5 fruit fly cellular contexts compared by ENCODE assay signal in the genomic region with DNA sequence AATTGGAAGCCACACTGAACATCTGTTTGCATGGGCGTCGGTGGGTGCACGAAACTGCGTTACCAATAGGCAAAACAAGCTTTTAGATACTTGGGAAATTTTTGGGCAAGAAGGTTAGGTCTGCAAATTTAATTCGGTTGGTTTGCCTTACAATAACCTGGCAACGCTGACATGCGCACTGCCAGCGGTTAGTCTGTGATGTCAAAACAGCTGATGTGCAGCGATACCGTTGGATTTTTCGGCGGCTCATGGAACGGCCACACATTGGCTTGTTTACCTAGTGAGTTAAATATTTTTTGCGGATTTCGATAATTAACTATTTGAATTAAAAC.
A peak's percentile ranks its signal among the peaks of the same experiment; 100 is the strongest.
TF ChIP-seq lines count a peak whose summit lies in the region.

ArgRS-m (plus strand) TSS at position 187 of the 332 bp plus-strand sequence.

TF ChIP-seq in whole organism, adult, 20 proteins besides CTCF, POLR2A, EP300 and RAD21 (continued from another document):
- TF ChIP-seq cnc (optimal IDR thresholded peaks at IDR 0.05; lab: Kevin White, UChicago) (no peak), Hr96 (GFP tag; optimal IDR thresholded peaks at IDR 0.05; lab: Kevin White, UChicago) (peak; percentile 38), toe (GFP tag; optimal IDR thresholded peaks at IDR 0.05; lab: Kevin White, UChicago) (peak; percentile 50)

TF ChIP-seq in whole organism, embryonic, 481 proteins besides CTCF, POLR2A, EP300 and RAD21 (continued from another document and continues in another):
- TF ChIP-seq MESR4 (GFP tag; optimal IDR thresholded peaks at IDR 0.05; lab: Kevin White, UChicago) = peak; percentile 11
- TF ChIP-seq CG5245 (GFP tag; optimal IDR thresholded peaks at IDR 0.05; lab: Kevin White, UChicago) = no peak
- TF ChIP-seq CG12391 (tag; optimal IDR thresholded peaks at IDR 0.05; lab: Kevin White, UChicago) = peak; percentile 53
- TF ChIP-seq Mes4 (GFP tag; optimal IDR thresholded peaks at IDR 0.05; lab: Kevin White, UChicago) = peak; percentile 29
- peak; percentile 38 for TF ChIP-seq tin (GFP tag; optimal IDR thresholded peaks at IDR 0.05; lab: Kevin White, UChicago)
- peak; percentile 51 for TF ChIP-seq CG7556 (GFP tag; optimal IDR thresholded peaks at IDR 0.05; lab: Kevin White, UChicago)
- 0 out of 2 replicates have a peak, but pooled peaks have one; percentile 26 for TF ChIP-seq ssp (GFP tag; IDR thresholded peaks at IDR 0.05; lab: Robert Waterston, UW)
- TF ChIP-seq sr (GFP tag; IDR thresholded peaks at IDR 0.05; lab: Robert Waterston, UW) = no peak
- peak; percentile 96 for TF ChIP-seq CG17186 (GFP tag; optimal IDR thresholded peaks at IDR 0.05; lab: Kevin White, UChicago)
- TF ChIP-seq repo (GFP tag; optimal IDR thresholded peaks at IDR 0.05; lab: Kevin White, UChicago) = peak; percentile 26
- TF ChIP-seq slbo (GFP tag; IDR thresholded peaks at IDR 0.05; lab: Robert Waterston, UW) = peak; percentile 83
- peak; percentile 52 for TF ChIP-seq grau (tag; optimal IDR thresholded peaks at IDR 0.05; lab: Kevin White, UChicago)
- no peak for TF ChIP-seq dmrt99B (tag; optimal IDR thresholded peaks at IDR 0.05; lab: Kevin White, UChicago)
- no peak for TF ChIP-seq CG17802 (tag; optimal IDR thresholded peaks at IDR 0.05; lab: Kevin White, UChicago)
- peak; percentile 4 for TF ChIP-seq CG13894 (tag; optimal IDR thresholded peaks at IDR 0.05; lab: Kevin White, UChicago)
- TF ChIP-seq Mad (GFP tag; optimal IDR thresholded peaks at IDR 0.05; lab: Kevin White, UChicago) = no peak
- no peak for TF ChIP-seq odd (GFP tag; optimal IDR thresholded peaks at IDR 0.05; lab: Kevin White, UChicago)
- no peak for TF ChIP-seq Mrtf (GFP tag; IDR thresholded peaks at IDR 0.05; lab: Robert Waterston, UW)
- no peak for TF ChIP-seq CG8281 (tag; optimal IDR thresholded peaks at IDR 0.05; lab: Kevin White, UChicago)
- TF ChIP-seq CG17829 (tag; optimal IDR thresholded peaks at IDR 0.05; lab: Kevin White, UChicago) = peak; percentile 45
- TF ChIP-seq fd3F (GFP tag; optimal IDR thresholded peaks at IDR 0.05; lab: Kevin White, UChicago) = peak; percentile 37
- TF ChIP-seq tup (GFP tag; optimal IDR thresholded peaks at IDR 0.05; lab: Kevin White, UChicago) = no peak
- TF ChIP-seq CG12942 (GFP tag; optimal IDR thresholded peaks at IDR 0.05; lab: Kevin White, UChicago) = peak; percentile 33
- TF ChIP-seq CG13624 (GFP tag; optimal IDR thresholded peaks at IDR 0.05; lab: Kevin White, UChicago) = peak; percentile 67
- no peak for TF ChIP-seq CG7372 (GFP tag; IDR thresholded peaks at IDR 0.05; lab: Robert Waterston, UW)
- TF ChIP-seq CG32532 (GFP tag; IDR thresholded peaks at IDR 0.05; lab: Robert Waterston, UW) = peak; percentile 56
- TF ChIP-seq wdn (GFP tag; IDR thresholded peaks at IDR 0.05; lab: Robert Waterston, UW) = no peak
- peak; percentile 44 for TF ChIP-seq H2.0 (GFP tag; IDR thresholded peaks at IDR 0.05; lab: Robert Waterston, UW)
- peak; percentile 54; the same call in 1 of the 2 replicates for TF ChIP-seq Atf6 (GFP tag; IDR thresholded peaks at IDR 0.05; lab: Robert Waterston, UW)
- peak; percentile 39 for TF ChIP-seq YL-1 (GFP tag; optimal IDR thresholded peaks at IDR 0.05; lab: Kevin White, UChicago)
- TF ChIP-seq CG3407 (GFP tag; optimal IDR thresholded peaks at IDR 0.05; lab: Kevin White, UChicago) = peak; percentile 25

TF ChIP-seq in whole organism, prepupa, 60 proteins besides CTCF, POLR2A, EP300 and RAD21 (continued from another document and continues in another):
- TF ChIP-seq CG11762 (GFP tag; optimal IDR thresholded peaks at IDR 0.05; lab: Kevin White, UChicago; ENCODE audit: insufficient read depth) (no peak), CG9139 (GFP tag; optimal IDR thresholded peaks at IDR 0.05; lab: Kevin White, UChicago) (no peak), lz (GFP tag; optimal IDR thresholded peaks at IDR 0.05; lab: Kevin White, UChicago) (peak; percentile 66), topi (GFP tag; optimal IDR thresholded peaks at IDR 0.05; lab: Kevin White, UChicago) (peak; percentile 59), CG10669 (GFP tag; optimal IDR thresholded peaks at IDR 0.05; lab: Kevin White, UChicago) (peak; percentile 15), Blimp-1 (GFP tag; optimal IDR thresholded peaks at IDR 0.05; lab: Kevin White, UChicago) (no peak), Eip93F (GFP tag; optimal IDR thresholded peaks at IDR 0.05; lab: Kevin White, UChicago) (no peak), CG8119 (GFP tag; IDR thresholded peaks at IDR 0.05; lab: Robert Waterston, UW) (peak; percentile 39; the same call in 1 of the 3 replicates), CG1621 (tag; optimal IDR thresholded peaks at IDR 0.05; lab: Kevin White, UChicago) (peak; percentile 19), CG6854 (GFP tag; optimal IDR thresholded peaks at IDR 0.05; lab: Kevin White, UChicago) (no peak), CG6276 (GFP tag; optimal IDR thresholded peaks at IDR 0.05; lab: Kevin White, UChicago) (no peak), esn (GFP tag; optimal IDR thresholded peaks at IDR 0.05; lab: Kevin White, UChicago) (peak; percentile 73), CG6808 (GFP tag; optimal IDR thresholded peaks at IDR 0.05; lab: Kevin White, UChicago) (peak; percentile 33), CG11902 (GFP tag; optimal IDR thresholded peaks at IDR 0.05; lab: Kevin White, UChicago) (peak; percentile 15), CG8632 (GFP tag; optimal IDR thresholded peaks at IDR 0.05; lab: Kevin White, UChicago) (peak; percentile 22), OdsH (GFP tag; optimal IDR thresholded peaks at IDR 0.05; lab: Kevin White, UChicago) (peak; percentile 70), Ets21C (GFP tag; optimal IDR thresholded peaks at IDR 0.05; lab: Kevin White, UChicago) (peak; percentile 41), CG6163 (GFP tag; IDR thresholded peaks at IDR 0.05; lab: Robert Waterston, UW) (peak; percentile 75), CG31627 (GFP tag; optimal IDR thresholded peaks at IDR 0.05; lab: Kevin White, UChicago) (peak; percentile 72), CG7368 (GFP tag; optimal IDR thresholded peaks at IDR 0.05; lab: Kevin White, UChicago) (peak; percentile 63), CG32006 (GFP tag; optimal IDR thresholded peaks at IDR 0.05; lab: Kevin White, UChicago) (peak; percentile 64), CG8319 (GFP tag; optimal IDR thresholded peaks at IDR 0.05; lab: Kevin White, UChicago) (peak; percentile 41), eg (GFP tag; IDR thresholded peaks at IDR 0.05; lab: Robert Waterston, UW) (peak; percentile 69), Met (GFP tag; optimal IDR thresholded peaks at IDR 0.05; lab: Kevin White, UChicago) (peak; percentile 67), CG34406 (GFP tag; optimal IDR thresholded peaks at IDR 0.05; lab: Kevin White, UChicago) (peak; percentile 53), Gug (GFP tag; IDR thresholded peaks at IDR 0.05; lab: Robert Waterston, UW) (no peak), ss (GFP tag; optimal IDR thresholded peaks at IDR 0.05; lab: Kevin White, UChicago) (peak in 1 of 2 experiments; percentile 34), salr (GFP tag; optimal IDR thresholded peaks at IDR 0.05; lab: Kevin White, UChicago) (peak in 1 of 2 experiments; percentile 13), CG15336 (GFP tag; IDR thresholded peaks at IDR 0.05; lab: Robert Waterston, UW) (peak; percentile 74), acj6 (GFP tag; optimal IDR thresholded peaks at IDR 0.05; lab: Kevin White, UChicago) (peak; percentile 72), Hr38 (GFP tag; optimal IDR thresholded peaks at IDR 0.05; lab: Kevin White, UChicago) (no peak), CG3032 (tag; optimal IDR thresholded peaks at IDR 0.05; lab: Kevin White, UChicago) (peak; percentile 30)

TF ChIP-seq in whole organism, pupa, 21 proteins besides CTCF, POLR2A, EP300 and RAD21 (continued from another document):
- no peak for TF ChIP-seq CG8301 (tag; optimal IDR thresholded peaks at IDR 0.05; lab: Kevin White, UChicago)
- no peak for TF ChIP-seq CG10348 (GFP tag; IDR thresholded peaks at IDR 0.05; lab: Robert Waterston, UW)

TF ChIP-seq in whole organism, wandering third instar larva, 38 proteins besides CTCF, POLR2A, EP300 and RAD21 (continued from another document):
- no peak for TF ChIP-seq Dfd (GFP tag; optimal IDR thresholded peaks at IDR 0.05; lab: Kevin White, UChicago)
- TF ChIP-seq Sp1 (GFP tag; optimal IDR thresholded peaks at IDR 0.05; lab: Kevin White, UChicago) = peak; percentile 49
- TF ChIP-seq HLH106 (tag; optimal IDR thresholded peaks at IDR 0.05; lab: Kevin White, UChicago) = peak; percentile 55
- peak; percentile 13 for TF ChIP-seq CG9705 (GFP tag; optimal IDR thresholded peaks at IDR 0.05; lab: Kevin White, UChicago)
- TF ChIP-seq woc (GFP tag; optimal IDR thresholded peaks at IDR 0.05; lab: Kevin White, UChicago) = peak; percentile 14
- TF ChIP-seq CG32264 (GFP tag; optimal IDR thresholded peaks at IDR 0.05; lab: Kevin White, UChicago) = peak; percentile 31
- TF ChIP-seq foxo (GFP tag; optimal IDR thresholded peaks at IDR 0.05; lab: Kevin White, UChicago) = peak in 1 of 2 experiments; percentile 75
- TF ChIP-seq N (GFP tag; optimal IDR thresholded peaks at IDR 0.05; lab: Kevin White, UChicago) = no peak
- TF ChIP-seq Rel (GFP tag; optimal IDR thresholded peaks at IDR 0.05; lab: Kevin White, UChicago) = no peak
- TF ChIP-seq Rel (tag; optimal IDR thresholded peaks at IDR 0.05; lab: Kevin White, UChicago) = no peak
- TF ChIP-seq sage (GFP tag; optimal IDR thresholded peaks at IDR 0.05; lab: Kevin White, UChicago) = no peak
- TF ChIP-seq sv (GFP tag; optimal IDR thresholded peaks at IDR 0.05; lab: Kevin White, UChicago) = peak; percentile 24
- TF ChIP-seq psq (GFP tag; optimal IDR thresholded peaks at IDR 0.05; lab: Kevin White, UChicago) = peak; percentile 70
- peak; percentile 0 for TF ChIP-seq dsf (GFP tag; optimal IDR thresholded peaks at IDR 0.05; lab: Kevin White, UChicago; ENCODE audit: borderline replicate concordance)
- peak; percentile 49 for TF ChIP-seq Hr83 (GFP tag; optimal IDR thresholded peaks at IDR 0.05; lab: Kevin White, UChicago; ENCODE audit: poor library complexity, severe bottlenecking)
